Worm (Caenorhabditis elegans) whole organism, young adult: ENCODE results near the gene cgr-1.

ENCODE experiments used
- Y95B8A.8 ChIP-seq: fragments of 200-800 bp; sonication (Bioruptor generic); IDR thresholded peaks from 2 replicates; pipeline ENCODE4 v1.3.6; 2022; ENCODE audit warnings: missing genetic modification reagents, missing genetic modification characterization, missing compliant biosample characterization
- xnd-1 ChIP-seq: sonication (generic microtip); optimal IDR thresholded peaks from 2 replicates; lab custom pipeline; 2016; ENCODE audit warnings: missing genotype, missing genetic modification reagents, missing genetic modification characterization, missing compliant biosample characterization

ce11 chrX:3553687-3554086, 46.6 kb downstream of the cgr-1 start:
- TF ChIP-seq Y95B8A.8 (GFP tag; lab: Robert Waterston, UW) (no peak), xnd-1 (tag; lab: Kevin White, UChicago) (no peak)
